Fruit fly (Drosophila melanogaster) whole organism, embryonic: Measurements from ENCODE around the gene CG33107.

ENCODE experiments used
- Adf1 ChIP-seq: fragments of 200-800 bp; sonication (Bioruptor generic); IDR thresholded peaks from 2 replicates; pipeline ENCODE4 v1.3.6; 2022; ENCODE audit warnings: missing biosample characterization, missing genetic modification characterization
- CG10147 ChIP-seq: fragments of 200-800 bp; sonication (Bioruptor generic); optimal IDR thresholded peaks from 2 replicates; lab custom pipeline; 2019; ENCODE audit warnings: missing biosample characterization, mild to moderate bottlenecking, missing genetic modification characterization, moderate library complexity
- CG11093 ChIP-seq: fragments of 200-800 bp; sonication (Bioruptor generic); IDR thresholded peaks from 3 replicates; pipeline ENCODE4 v1.3.6; 2022; ENCODE audit warnings: missing biosample characterization, missing genetic modification characterization
- CG12391 ChIP-seq: fragments of 200-800 bp; sonication (Bioruptor generic); optimal IDR thresholded peaks from 3 replicates; lab custom pipeline; 2018; ENCODE audit warnings: missing biosample characterization, mild to moderate bottlenecking, missing genetic modification characterization, moderate library complexity
- CG13287 ChIP-seq: fragments of 200-800 bp; sonication (Bioruptor generic); IDR thresholded peaks from 2 replicates; pipeline ENCODE4 v1.3.6; 2022; ENCODE audit warnings: missing biosample characterization, missing genetic modification characterization; ENCODE audit not compliant: partially characterized antibody
- CG13424 ChIP-seq: fragments of 200-800 bp; sonication (Bioruptor generic); optimal IDR thresholded peaks from 2 replicates; lab custom pipeline; 2019; ENCODE audit warnings: missing biosample characterization, mild to moderate bottlenecking, missing genetic modification characterization, moderate library complexity
- CG14050 ChIP-seq: fragments of 200-800 bp; sonication (Bioruptor generic); IDR thresholded peaks from 3 replicates; pipeline ENCODE4 v1.3.6; 2022; ENCODE audit warnings: missing biosample characterization, missing genetic modification characterization
- CG1529 ChIP-seq: fragments of 200-800 bp; sonication (Bioruptor generic); optimal IDR thresholded peaks from 3 replicates; lab custom pipeline; 2018; ENCODE audit warnings: missing biosample characterization, missing genetic modification characterization
- CG17186 ChIP-seq: fragments of 200-800 bp; sonication (Bioruptor generic); optimal IDR thresholded peaks from 3 replicates; lab custom pipeline; 2017; ENCODE audit warnings: missing biosample characterization, missing genetic modification reagents, missing genetic modification characterization
- CG17802 ChIP-seq: fragments of 200-800 bp; sonication (Bioruptor generic); optimal IDR thresholded peaks from 2 replicates; lab custom pipeline; 2018; ENCODE audit warnings: missing biosample characterization, mild to moderate bottlenecking, missing genetic modification characterization, moderate library complexity
- CG18262 ChIP-seq: fragments of 200-800 bp; optimal IDR thresholded peaks from 3 replicates; lab custom pipeline; 2019; ENCODE audit warnings: missing biosample characterization, mild to moderate bottlenecking, missing genetic modification characterization, moderate library complexity
- CG18619 ChIP-seq: fragments of 200-800 bp; sonication (Bioruptor generic); optimal IDR thresholded peaks from 3 replicates; lab custom pipeline; 2017; ENCODE audit warnings: missing biosample characterization, mild to moderate bottlenecking, missing genetic modification characterization
- CG3065 ChIP-seq: fragments of 200-800 bp; sonication (Bioruptor generic); optimal IDR thresholded peaks from 2 replicates; lab custom pipeline; 2016; ENCODE audit warnings: missing biosample characterization, missing genetic modification characterization
- CG34422 ChIP-seq: fragments of 200-800 bp; sonication (Bioruptor generic); IDR thresholded peaks from 3 replicates; pipeline ENCODE4 v1.3.6; 2022; ENCODE audit warnings: missing biosample characterization, missing genetic modification characterization
- CG4360 ChIP-seq: fragments of 200-800 bp; sonication (Bioruptor generic); IDR thresholded peaks from 2 replicates; pipeline ENCODE4 v1.3.6; 2022; ENCODE audit warnings: missing biosample characterization, missing genetic modification characterization
- CG43689 ChIP-seq: fragments of 200-800 bp; sonication (Bioruptor generic); IDR thresholded peaks from 2 replicates; pipeline ENCODE4 v1.3.6; 2022; ENCODE audit warnings: missing biosample characterization, missing genetic modification characterization
- CG5953 ChIP-seq: fragments of 200-800 bp; sonication (Bioruptor generic); IDR thresholded peaks from 2 replicates; pipeline ENCODE4 v1.3.6; 2022; ENCODE audit warnings: missing biosample characterization, missing genetic modification characterization
- CG6272 ChIP-seq: fragments of 200-800 bp; sonication (Bioruptor generic); IDR thresholded peaks from 2 replicates; pipeline ENCODE4 v1.3.6; 2022; ENCODE audit warnings: missing biosample characterization, missing genetic modification characterization
- CG6854 ChIP-seq: fragments of 200-800 bp; sonication (Bioruptor generic); optimal IDR thresholded peaks from 3 replicates; lab custom pipeline; 2017; ENCODE audit warnings: missing biosample characterization, mild to moderate bottlenecking, missing genetic modification characterization
- CG7372 ChIP-seq: fragments of 200-800 bp; sonication (Bioruptor generic); IDR thresholded peaks from 2 replicates; pipeline ENCODE4 v1.3.6; 2022; ENCODE audit warnings: missing biosample characterization, missing genetic modification characterization
- CG7745 ChIP-seq: fragments of 200-800 bp; sonication (Bioruptor generic); optimal IDR thresholded peaks from 2 replicates; lab custom pipeline; 2018; ENCODE audit warnings: missing biosample characterization, mild to moderate bottlenecking, missing genetic modification characterization, moderate library complexity
- CG7786 ChIP-seq: fragments of 200-800 bp; sonication (Bioruptor generic); optimal IDR thresholded peaks from 2 replicates; lab custom pipeline; 2016; ENCODE audit warnings: missing biosample characterization, missing genetic modification characterization
- CG7963 ChIP-seq: fragments of 200-800 bp; sonication (Bioruptor generic); IDR thresholded peaks from 3 replicates; pipeline ENCODE4 v1.3.6; 2022; ENCODE audit warnings: missing biosample characterization, missing genetic modification characterization; ENCODE audit not compliant: partially characterized antibody
- Ets97D ChIP-seq: fragments of 200-800 bp; sonication (Bioruptor generic); optimal IDR thresholded peaks from 3 replicates; lab custom pipeline; 2016; ENCODE audit warnings: missing biosample characterization, missing genetic modification characterization
- Hmx ChIP-seq: fragments of 200-800 bp; sonication (Bioruptor generic); optimal IDR thresholded peaks from 2 replicates; lab custom pipeline; 2016; ENCODE audit warnings: missing biosample characterization, missing genetic modification characterization
- Hr78 ChIP-seq, 2 experiments: fragments of 200-800 bp in 1 of 2; fragments of >200 bp in 1 of 2; sonication (Bioruptor generic) in 1 of 2; optimal IDR thresholded peaks; 2 replicates each; lab custom pipeline; 2017 to 2019; ENCODE audit warnings: missing biosample characterization in 2 of 2, missing genetic modification characterization in 2 of 2, mild to moderate bottlenecking in 1 of 2, moderate library complexity in 1 of 2
- Jarid2 ChIP-seq: fragments of 200-800 bp; sonication (Bioruptor generic); optimal IDR thresholded peaks from 3 replicates; lab custom pipeline; 2017; ENCODE audit warnings: mild to moderate bottlenecking, missing biosample characterization, missing genetic modification reagents, missing genetic modification characterization
- Neu2 ChIP-seq: fragments of 200-800 bp; sonication (Bioruptor generic); optimal IDR thresholded peaks from 3 replicates; lab custom pipeline; 2016; ENCODE audit warnings: missing biosample characterization, missing genetic modification characterization, borderline replicate concordance
- Six4 ChIP-seq: fragments of 200-800 bp; sonication (Bioruptor generic); optimal IDR thresholded peaks from 2 replicates; lab custom pipeline; 2016; ENCODE audit warnings: missing biosample characterization, missing genetic modification characterization
- Sry-δ ChIP-seq: fragments of 200-800 bp; sonication (Bioruptor generic); optimal IDR thresholded peaks from 2 replicates; lab custom pipeline; 2016; ENCODE audit warnings: missing biosample characterization, missing genetic modification characterization
- Stat92E ChIP-seq, 3 experiments: fragments of >200 bp in 2 of 3; fragments of 200-800 bp in 1 of 3; sonication (Bioruptor generic) in 1 of 3; optimal IDR thresholded peaks; 2 replicates each; lab custom pipeline; 2017 to 2019; ENCODE audit warnings: missing biosample characterization in 3 of 3, missing genetic modification characterization in 3 of 3, mild to moderate bottlenecking in 1 of 3, moderate library complexity in 1 of 3
- Trl ChIP-seq, 3 experiments: fragments of >200 bp in 2 of 3; fragments of 200-800 bp in 1 of 3; sonication (Bioruptor generic) in 1 of 3; optimal IDR thresholded peaks; 2 replicates in 1 of 3; 3 replicates in 2 of 3; lab custom pipeline; 2016 to 2017; ENCODE audit warnings: missing biosample characterization in 1 of 3, missing genetic modification characterization in 1 of 3
- bab2 ChIP-seq: fragments of 200-800 bp; sonication (Bioruptor generic); optimal IDR thresholded peaks from 2 replicates; lab custom pipeline; 2016; ENCODE audit warnings: missing biosample characterization, missing genetic modification characterization
- caup ChIP-seq: fragments of 200-800 bp; sonication (Bioruptor generic); optimal IDR thresholded peaks from 3 replicates; lab custom pipeline; 2017; ENCODE audit warnings: missing biosample characterization, mild to moderate bottlenecking, missing genetic modification characterization, moderate library complexity; ENCODE audit not compliant: severe bottlenecking
- gce ChIP-seq: fragments of 200-800 bp; sonication (Bioruptor generic); IDR thresholded peaks from 3 replicates; pipeline ENCODE4 v1.3.6; 2022; ENCODE audit warnings: missing biosample characterization, missing genetic modification characterization
- gt ChIP-seq: fragments of 200-800 bp; sonication (Bioruptor generic); IDR thresholded peaks from 2 replicates; pipeline ENCODE4 v1.3.6; 2022; ENCODE audit warnings: missing biosample characterization, missing genetic modification characterization
- inv ChIP-seq: fragments of 200-800 bp; sonication (Bioruptor generic); IDR thresholded peaks from 2 replicates; pipeline ENCODE4 v1.3.6; 2022; ENCODE audit warnings: missing biosample characterization, missing genetic modification characterization; ENCODE audit not compliant: partially characterized antibody
- ken ChIP-seq: fragments of 200-800 bp; sonication (Bioruptor generic); IDR thresholded peaks from 3 replicates; pipeline ENCODE4 v1.3.6; 2022; ENCODE audit warnings: missing biosample characterization, missing genetic modification characterization
- luna ChIP-seq: fragments of 200-800 bp; sonication (Bioruptor generic); optimal IDR thresholded peaks from 2 replicates; lab custom pipeline; 2016; ENCODE audit warnings: missing biosample characterization, missing genetic modification characterization
- mld ChIP-seq: fragments of 200-800 bp; sonication (Bioruptor generic); IDR thresholded peaks from 3 replicates; pipeline ENCODE4 v1.3.6; 2022; ENCODE audit warnings: missing biosample characterization, missing genetic modification characterization; ENCODE audit not compliant: partially characterized antibody
- nau ChIP-seq: fragments of 200-800 bp; sonication (Bioruptor generic); optimal IDR thresholded peaks from 3 replicates; lab custom pipeline; 2017; ENCODE audit warnings: missing biosample characterization, mild to moderate bottlenecking, missing genetic modification characterization, missing genetic modification reagents
- odd ChIP-seq: fragments of 200-800 bp; sonication (Bioruptor generic); optimal IDR thresholded peaks from 2 replicates; lab custom pipeline; 2017; ENCODE audit warnings: missing biosample characterization, mild to moderate bottlenecking, missing genetic modification characterization
- pho ChIP-seq: fragments of 200-800 bp; sonication (Bioruptor generic); optimal IDR thresholded peaks from 2 replicates; lab custom pipeline; 2016; ENCODE audit warnings: missing biosample characterization, missing genetic modification characterization
- sc ChIP-seq, 3 experiments: fragments of >200 bp in 2 of 3; fragments of 200-800 bp in 1 of 3; sonication (Bioruptor generic) in 1 of 3; optimal IDR thresholded peaks; 2 replicates in 2 of 3; 3 replicates in 1 of 3; lab custom pipeline; 2017; ENCODE audit warnings: mild to moderate bottlenecking in 1 of 3, missing biosample characterization in 1 of 3, missing genetic modification characterization in 1 of 3, missing genetic modification reagents in 1 of 3
- so ChIP-seq: fragments of 200-800 bp; sonication (Bioruptor generic); IDR thresholded peaks from 3 replicates; pipeline ENCODE4 v1.3.6; 2022; ENCODE audit warnings: missing biosample characterization, missing genetic modification characterization
- vfl ChIP-seq: fragments of 200-800 bp; sonication (Bioruptor generic); optimal IDR thresholded peaks from 2 replicates; lab custom pipeline; 2016; ENCODE audit warnings: missing biosample characterization, missing genetic modification characterization
- wor ChIP-seq: fragments of 200-800 bp; sonication (Bioruptor generic); IDR thresholded peaks from 2 replicates; pipeline ENCODE4 v1.3.6; 2022; ENCODE audit warnings: missing biosample characterization, missing genetic modification characterization

Gene CG33107

DNA sequence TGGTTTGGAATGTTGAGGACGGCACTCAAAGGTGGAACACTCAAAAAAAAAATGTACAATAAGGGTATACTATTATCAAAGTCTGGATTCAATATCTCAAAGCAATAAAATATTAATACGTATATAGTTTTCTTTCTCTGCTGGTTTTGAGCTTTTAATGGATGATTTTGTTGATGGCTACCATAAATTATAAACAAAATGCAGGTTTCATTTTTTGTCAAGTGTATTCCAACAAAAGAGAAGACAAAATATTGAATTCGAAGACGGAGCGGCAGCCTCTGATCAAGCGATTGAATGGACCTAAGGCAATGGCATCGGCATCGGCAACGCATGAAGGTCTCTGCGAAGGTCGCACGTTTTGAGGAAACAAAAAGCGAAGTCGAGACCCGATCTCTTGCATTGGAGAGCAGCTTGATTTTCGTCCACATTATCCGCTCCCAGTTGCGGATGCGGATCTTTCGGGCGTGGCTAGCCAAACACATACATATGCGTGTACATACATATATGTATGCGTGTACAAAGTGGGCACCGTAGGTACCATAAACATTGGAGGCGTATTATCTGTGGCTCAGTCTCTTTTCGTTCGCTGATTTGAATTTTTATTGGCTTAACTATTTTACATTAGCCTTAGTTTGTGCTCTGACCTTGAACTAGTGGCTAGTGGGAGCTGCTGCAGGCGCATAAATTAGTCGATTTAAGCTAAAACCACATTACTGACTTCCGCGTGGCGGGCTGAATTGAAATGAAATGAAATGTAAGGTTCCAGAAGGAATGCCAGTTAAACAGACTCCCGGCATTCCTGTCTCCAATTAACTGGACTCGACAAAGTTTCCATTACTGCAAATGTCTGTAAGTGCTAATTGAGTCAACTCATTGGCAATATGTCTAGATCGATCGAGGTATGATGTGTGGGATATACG is 47.8 kb downstream of the CG33107 start (continued):
- no peak for TF ChIP-seq nau (GFP tag; lab: Kevin White, UChicago)
- TF ChIP-seq CG43689 (GFP tag; lab: Robert Waterston, UW), result 0 out of 2 replicates have a peak, but pooled peaks have one; percentile 22
- TF ChIP-seq gce (GFP tag; lab: Robert Waterston, UW), result no peak
- no peak for TF ChIP-seq Ets97D (GFP tag; lab: Kevin White, UChicago)
- no peak for TF ChIP-seq Adf1 (GFP tag; lab: Robert Waterston, UW)
- no peak for TF ChIP-seq pho
- TF ChIP-seq CG18262 (tag; lab: Kevin White, UChicago), result peak; percentile 23
- TF ChIP-seq CG10147, result peak; percentile 9
- no peak for TF ChIP-seq Hr78 (GFP tag; optimal IDR thresholded peaks at IDR 0.05; lab: Kevin White, UChicago)
- TF ChIP-seq CG13424, result peak; percentile 48
- no peak for TF ChIP-seq mld (GFP tag; lab: Robert Waterston, UW)
- no peak for TF ChIP-seq vfl (GFP tag; lab: Kevin White, UChicago)
- no peak for TF ChIP-seq Sry-δ
- no peak for TF ChIP-seq Trl (optimal IDR thresholded peaks at IDR 0.05; lab: Kevin White, UChicago)
- no peak for TF ChIP-seq Trl (GFP tag; optimal IDR thresholded peaks at IDR 0.05; lab: Kevin White, UChicago)
- TF ChIP-seq CG3065 (GFP tag; lab: Kevin White, UChicago), result no peak
- no peak for TF ChIP-seq CG6272 (GFP tag; lab: Robert Waterston, UW)
- no peak for TF ChIP-seq caup (GFP tag; lab: Kevin White, UChicago)
- TF ChIP-seq inv, result no peak
- TF ChIP-seq Six4 (GFP tag; lab: Kevin White, UChicago), result no peak
- TF ChIP-seq CG14050, result peak; percentile 40; the same call in 1 of the 3 replicates
- no peak for TF ChIP-seq CG4360 (GFP tag; lab: Robert Waterston, UW)
- peak; percentile 33 for TF ChIP-seq bab2 (GFP tag; lab: Kevin White, UChicago)
- TF ChIP-seq CG12391 (tag; lab: Kevin White, UChicago), result peak; percentile 55
- no peak; the same call in 2 of the 3 replicates for TF ChIP-seq CG11093
- no peak for TF ChIP-seq sc (optimal IDR thresholded peaks at IDR 0.05; lab: Kevin White, UChicago)
- no peak for TF ChIP-seq sc (GFP tag; optimal IDR thresholded peaks at IDR 0.05; lab: Kevin White, UChicago)
- TF ChIP-seq CG13287 (GFP tag; lab: Robert Waterston, UW), result no peak
- no peak for TF ChIP-seq CG7372 (GFP tag; lab: Robert Waterston, UW)
- no peak for TF ChIP-seq CG7745 (tag; lab: Kevin White, UChicago)
- TF ChIP-seq luna (GFP tag; lab: Kevin White, UChicago), result no peak
- TF ChIP-seq CG17186 (GFP tag; lab: Kevin White, UChicago), result no peak
- TF ChIP-seq CG18619, result no peak
- 0 out of 3 replicates have a peak, but pooled peaks have one; percentile 14 for TF ChIP-seq ken (GFP tag; lab: Robert Waterston, UW)
- no peak for TF ChIP-seq so (GFP tag; lab: Robert Waterston, UW)
- TF ChIP-seq CG34422 (GFP tag; lab: Robert Waterston, UW), result no peak
- no peak for TF ChIP-seq Neu2 (GFP tag; lab: Kevin White, UChicago)
- TF ChIP-seq CG6854, result no peak
- TF ChIP-seq CG17802, result no peak
- no peak for TF ChIP-seq CG1529 (GFP tag; lab: Kevin White, UChicago)
- no peak for TF ChIP-seq Stat92E (GFP tag; optimal IDR thresholded peaks at IDR 0.05; lab: Kevin White, UChicago)
- no peak for TF ChIP-seq Jarid2 (GFP tag; lab: Kevin White, UChicago)
- no peak for TF ChIP-seq CG7786 (GFP tag; lab: Kevin White, UChicago)
- TF ChIP-seq odd (GFP tag; lab: Kevin White, UChicago), result peak; percentile 44
- no peak for TF ChIP-seq Hmx
- TF ChIP-seq CG5953 (GFP tag; lab: Robert Waterston, UW), result no peak
- TF ChIP-seq CG7963 (GFP tag; lab: Robert Waterston, UW), result no peak
- TF ChIP-seq wor, result no peak
- TF ChIP-seq gt (GFP tag; lab: Robert Waterston, UW), result no peak
